Worm (Caenorhabditis elegans) whole organism, L4 larva: Measurements from ENCODE around the gene nhr-87.

Experiments used
- F37D6.2 ChIP-seq: sonication (generic microtip); optimal IDR thresholded peaks from 2 replicates; lab custom pipeline; 2016; ENCODE audit warnings: mild to moderate bottlenecking, missing genetic modification characterization, missing compliant biosample characterization
- F49E8.2 ChIP-seq: sonication (generic microtip); optimal IDR thresholded peaks from 2 replicates; lab custom pipeline; 2016; ENCODE audit warnings: missing compliant biosample characterization, mild to moderate bottlenecking, missing genetic modification characterization, borderline replicate concordance
- Y5F2A.4 ChIP-seq: fragments of 200-800 bp; sonication (Bioruptor generic); optimal IDR thresholded peaks from 2 replicates; lab custom pipeline; 2018; ENCODE audit warnings: mild to moderate bottlenecking, missing genetic modification characterization, missing compliant biosample characterization
- Y75B8A.6 ChIP-seq: fragments of 200-800 bp; sonication (Bioruptor generic); IDR thresholded peaks from 2 replicates; pipeline ENCODE4 v1.3.6; 2022; ENCODE audit warnings: missing genetic modification reagents, missing genetic modification characterization, missing compliant biosample characterization
- ama-1 ChIP-seq: fragments of 150-350 bp; optimal IDR thresholded peaks from 2 replicates; lab custom pipeline; 2014; ENCODE audit warnings: inconsistent platforms, mixed read lengths
- arid-1 ChIP-seq: fragments of 200-800 bp; sonication (Bioruptor generic); conservative IDR thresholded peaks from 2 replicates; pipeline ENCODE4 v1.3.6; 2022; ENCODE audit warnings: missing genetic modification reagents, missing genetic modification characterization, missing compliant biosample characterization
- ceh-62 ChIP-seq: sonication (generic microtip); optimal IDR thresholded peaks from 2 replicates; lab custom pipeline; 2017; ENCODE audit warnings: missing biosample characterization, missing genetic modification characterization
- cey-2 ChIP-seq: sonication (generic microtip); optimal IDR thresholded peaks from 3 replicates; lab custom pipeline; 2017; ENCODE audit warnings: missing genetic modification characterization, mild to moderate bottlenecking, missing compliant biosample characterization, antibody characterized with exemption, borderline replicate concordance; ENCODE audit not compliant: insufficient read depth
- ctbp-1 ChIP-seq: fragments of 200-800 bp; sonication (Bioruptor generic); IDR thresholded peaks from 2 replicates; pipeline ENCODE4 v1.3.6; 2022; ENCODE audit warnings: missing genetic modification reagents, missing genetic modification characterization, missing compliant biosample characterization
- daf-12 ChIP-seq: fragments of 150-350 bp; optimal IDR thresholded peaks from 2 replicates; lab custom pipeline; 2014; ENCODE audit warnings: missing biosample characterization, missing genetic modification reagents, missing genetic modification characterization
- daf-8 ChIP-seq: fragments of 200-800 bp; sonication (Bioruptor generic); IDR thresholded peaks from 2 replicates; pipeline ENCODE4 v1.3.6; 2022; ENCODE audit warnings: missing genetic modification characterization, missing compliant biosample characterization
- dmd-8 ChIP-seq: fragments of 200-800 bp; sonication (Bioruptor generic); IDR thresholded peaks from 2 replicates; pipeline ENCODE4 v1.3.6; 2022; ENCODE audit warnings: missing genetic modification characterization, missing compliant biosample characterization
- duxl-1 ChIP-seq: sonication (generic microtip); optimal IDR thresholded peaks from 2 replicates; lab custom pipeline; 2016; ENCODE audit warnings: mild to moderate bottlenecking, missing genetic modification characterization, moderate library complexity, missing compliant biosample characterization; ENCODE audit not compliant: poor library complexity
- egl-43 ChIP-seq: fragments of 200-800 bp; sonication (Bioruptor generic); IDR thresholded peaks from 2 replicates; pipeline ENCODE4 v1.3.6; 2022; ENCODE audit warnings: missing genetic modification reagents, missing genetic modification characterization, missing compliant biosample characterization
- gei-8 ChIP-seq: fragments of 200-800 bp; sonication (Bioruptor generic); optimal IDR thresholded peaks from 2 replicates; lab custom pipeline; 2018; ENCODE audit warnings: mild to moderate bottlenecking, missing genetic modification characterization, missing compliant biosample characterization
- hlh-11 ChIP-seq: fragments of 200-800 bp; sonication (Bioruptor generic); optimal IDR thresholded peaks from 2 replicates; lab custom pipeline; 2018; ENCODE audit warnings: mild to moderate bottlenecking, missing genetic modification characterization, missing compliant biosample characterization
- hlh-30 ChIP-seq: sonication (generic microtip); optimal IDR thresholded peaks from 2 replicates; lab custom pipeline; 2017; ENCODE audit warnings: antibody characterized with exemption, mild to moderate bottlenecking, missing genetic modification characterization, missing compliant biosample characterization; ENCODE audit not compliant: insufficient read depth
- lin-1 ChIP-seq: fragments of 200-800 bp; sonication (Bioruptor generic); IDR thresholded peaks from 2 replicates; pipeline ENCODE4 v1.3.6; 2022; ENCODE audit warnings: missing genetic modification reagents, missing genetic modification characterization, missing compliant biosample characterization
- lin-13 ChIP-seq: fragments of 150-350 bp; optimal IDR thresholded peaks from 2 replicates; lab custom pipeline; 2014; ENCODE audit warnings: missing biosample characterization, missing genetic modification reagents, missing genetic modification characterization
- lin-38 ChIP-seq: fragments of 200-800 bp; sonication (Bioruptor generic); IDR thresholded peaks from 2 replicates; pipeline ENCODE4 v1.3.6; 2022; ENCODE audit warnings: missing genetic modification reagents, missing genetic modification characterization, missing compliant biosample characterization
- lin-39 ChIP-seq: fragments of 150-350 bp; optimal IDR thresholded peaks from 2 replicates; lab custom pipeline; 2014; ENCODE audit warnings: missing biosample characterization, missing genetic modification reagents, missing genetic modification characterization
- lsy-2 ChIP-seq, 2 experiments: fragments of 150-350 bp in 1 of 2; sonication (generic microtip) in 1 of 2; optimal IDR thresholded peaks; 2 replicates each; lab custom pipeline; 2014 to 2017; ENCODE audit warnings: missing biosample characterization in 2 of 2, missing genetic modification characterization in 2 of 2
- madf-9 ChIP-seq: fragments of 200-800 bp; sonication (Bioruptor generic); conservative IDR thresholded peaks from 2 replicates; pipeline ENCODE4 v1.3.6; 2022; ENCODE audit warnings: missing genetic modification reagents, missing genetic modification characterization, missing compliant biosample characterization
- mdl-1 ChIP-seq, 2 experiments: fragments of 150-350 bp in 1 of 2; sonication (generic microtip) in 1 of 2; optimal IDR thresholded peaks; 2 replicates each; lab custom pipeline; 2014 to 2017; ENCODE audit warnings: missing biosample characterization in 2 of 2, missing genetic modification characterization in 2 of 2
- mdt-29 ChIP-seq: fragments of 200-800 bp; sonication (Bioruptor generic); IDR thresholded peaks from 2 replicates; pipeline ENCODE4 v1.3.6; 2022; ENCODE audit warnings: missing genetic modification reagents, missing genetic modification characterization, missing compliant biosample characterization
- mep-1 ChIP-seq: fragments of 150-350 bp; sonication (generic microtip); optimal IDR thresholded peaks from 3 replicates; lab custom pipeline; 2014; ENCODE audit warnings: missing biosample characterization, missing genetic modification characterization
- mes-2 ChIP-seq: sonication (generic microtip); optimal IDR thresholded peaks from 2 replicates; lab custom pipeline; 2016; ENCODE audit warnings: missing genotype, mild to moderate bottlenecking, missing genetic modification characterization, missing compliant biosample characterization; ENCODE audit not compliant: poor library complexity, severe bottlenecking
- nhr-10 ChIP-seq: fragments of 150-350 bp; optimal IDR thresholded peaks from 2 replicates; lab custom pipeline; 2014; ENCODE audit warnings: missing biosample characterization, missing genetic modification characterization
- nhr-102 ChIP-seq: sonication (generic microtip); optimal IDR thresholded peaks from 2 replicates; lab custom pipeline; 2016; ENCODE audit warnings: mild to moderate bottlenecking, missing genetic modification characterization, moderate library complexity, missing compliant biosample characterization
- nhr-11 ChIP-seq: fragments of 150-350 bp; optimal IDR thresholded peaks from 2 replicates; lab custom pipeline; 2014; ENCODE audit warnings: missing biosample characterization, missing genetic modification characterization
- nhr-237 ChIP-seq: sonication (generic microtip); optimal IDR thresholded peaks from 2 replicates; lab custom pipeline; 2017; ENCODE audit warnings: missing biosample characterization, missing genetic modification characterization
- nhr-25 ChIP-seq: sonication (generic microtip); optimal IDR thresholded peaks from 2 replicates; lab custom pipeline; 2017; ENCODE audit warnings: missing genetic modification characterization, mild to moderate bottlenecking, missing compliant biosample characterization, antibody characterized with exemption, moderate library complexity, borderline replicate concordance; ENCODE audit not compliant: insufficient read depth
- nhr-28 ChIP-seq: fragments of 150-350 bp; optimal IDR thresholded peaks from 2 replicates; lab custom pipeline; 2014; ENCODE audit warnings: missing biosample characterization, missing genetic modification characterization
- nhr-48 ChIP-seq: sonication (generic microtip); optimal IDR thresholded peaks from 2 replicates; lab custom pipeline; 2016; ENCODE audit warnings: mild to moderate bottlenecking, missing genetic modification characterization, missing compliant biosample characterization
- nhr-6 ChIP-seq: fragments of 150-350 bp; optimal IDR thresholded peaks from 2 replicates; lab custom pipeline; 2014; ENCODE audit warnings: missing biosample characterization, missing genetic modification characterization
- sdz-12 ChIP-seq: fragments of 200-800 bp; sonication (Bioruptor generic); optimal IDR thresholded peaks from 2 replicates; lab custom pipeline; 2018; ENCODE audit warnings: mild to moderate bottlenecking, missing genetic modification characterization, missing compliant biosample characterization
- skn-1 ChIP-seq: fragments of 150-350 bp; optimal IDR thresholded peaks from 2 replicates; lab custom pipeline; 2014; ENCODE audit warnings: missing biosample characterization, missing genetic modification characterization
- snpc-1.2 ChIP-seq: fragments of 200-800 bp; sonication (Bioruptor generic); IDR thresholded peaks from 2 replicates; pipeline ENCODE4 v1.3.6; 2022; ENCODE audit warnings: missing genetic modification reagents, missing genetic modification characterization, missing compliant biosample characterization
- spr-1 ChIP-seq: sonication (generic microtip); optimal IDR thresholded peaks from 2 replicates; lab custom pipeline; 2016; ENCODE audit warnings: mild to moderate bottlenecking, missing genetic modification characterization, missing compliant biosample characterization
- tag-97 ChIP-seq: fragments of 200-800 bp; sonication (Bioruptor generic); IDR thresholded peaks from 2 replicates; pipeline ENCODE4 v1.3.6; 2022; ENCODE audit warnings: missing genetic modification characterization, missing compliant biosample characterization
- unc-130 ChIP-seq: sonication (generic microtip); optimal IDR thresholded peaks from 2 replicates; lab custom pipeline; 2016; ENCODE audit warnings: missing genetic modification reagents, missing genetic modification characterization, missing compliant biosample characterization
- unc-62 ChIP-seq, 3 experiments: fragments of 150-350 bp in 1 of 3; sonication (generic microtip); optimal IDR thresholded peaks in 2 of 3; peaks in 1 of 3; 1 replicate in 1 of 3; 2 replicates in 2 of 3; lab custom pipeline; 2014 to 2017; ENCODE audit warnings: missing biosample characterization in 3 of 3, missing genetic modification characterization in 3 of 3, missing genetic modification reagents in 3 of 3, missing genotype in 1 of 3
- vab-7 ChIP-seq: fragments of 200-800 bp; sonication (Bioruptor generic); IDR thresholded peaks from 2 replicates; pipeline ENCODE4 v1.3.6; 2022; ENCODE audit warnings: missing genetic modification reagents, missing genetic modification characterization, missing compliant biosample characterization
- zfp-2 ChIP-seq: sonication (generic microtip); optimal IDR thresholded peaks from 2 replicates; lab custom pipeline; 2016; ENCODE audit warnings: mild to moderate bottlenecking, missing genetic modification characterization, missing compliant biosample characterization
- zfp-3 ChIP-seq: fragments of 200-800 bp; sonication (Bioruptor generic); conservative IDR thresholded peaks from 2 replicates; pipeline ENCODE4 v1.3.6; 2022; ENCODE audit warnings: missing genetic modification reagents, missing genetic modification characterization, missing compliant biosample characterization
- zip-11 ChIP-seq: fragments of 200-800 bp; sonication (Bioruptor generic); IDR thresholded peaks from 2 replicates; pipeline ENCODE4 v1.3.6; 2022; ENCODE audit warnings: missing genetic modification characterization, missing compliant biosample characterization
- zip-2 ChIP-seq: fragments of 150-350 bp; optimal IDR thresholded peaks from 2 replicates; lab custom pipeline; 2014; ENCODE audit warnings: missing biosample characterization, missing genetic modification characterization
- ztf-11 ChIP-seq: fragments of 150-350 bp; optimal IDR thresholded peaks from 2 replicates; lab custom pipeline; 2014; ENCODE audit warnings: missing biosample characterization, missing genetic modification characterization
- ztf-7 ChIP-seq: fragments of 150-350 bp; optimal IDR thresholded peaks from 2 replicates; lab custom pipeline; 2014; ENCODE audit warnings: missing biosample characterization, missing genetic modification characterization

The nhr-87 gene

DNA sequence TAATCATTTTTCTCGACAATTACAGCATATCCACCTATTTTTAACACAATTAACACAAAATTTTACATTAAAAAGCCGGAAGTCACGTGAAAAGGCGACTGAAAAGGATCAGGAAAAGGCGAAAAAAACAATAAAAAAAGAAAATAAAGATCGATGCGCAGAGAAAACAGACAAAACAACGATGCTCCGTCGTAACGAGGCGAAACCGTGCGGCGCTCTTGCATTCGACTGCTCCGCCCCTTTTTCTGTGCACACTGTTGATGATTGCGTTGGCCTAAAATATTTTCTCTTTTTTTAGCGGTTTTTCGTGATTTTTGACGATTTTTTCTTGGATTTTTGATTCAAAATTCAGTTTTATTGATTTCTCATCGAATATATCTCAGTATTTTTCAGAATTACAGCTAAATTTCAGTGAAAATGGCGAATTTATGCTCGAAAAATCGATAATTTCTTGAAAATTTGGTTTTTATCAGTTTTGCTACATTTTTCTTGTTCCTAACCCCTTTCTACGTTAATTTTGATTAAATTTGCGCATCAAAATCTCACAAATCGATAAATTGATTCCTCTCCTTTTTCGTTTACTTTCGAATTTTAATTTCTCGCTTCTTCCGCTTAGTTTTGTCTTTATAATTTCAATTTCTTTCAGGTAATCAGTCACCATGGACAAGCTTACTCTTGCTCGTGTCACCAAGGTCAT lies 35.4 kb downstream of the nhr-87 start, which contains the start of gene rps-28 (continued):
- TF ChIP-seq zfp-2 (tag; lab: Kevin White, UChicago) (peak; percentile 74), arid-1 (peak; percentile 90), lsy-2 (tag; optimal IDR thresholded peaks at IDR 0.05; lab: Kevin White, UChicago) (peak; percentile 87 to 96), unc-62 (GFP tag; optimal IDR thresholded peaks at IDR 0.05 in 1 of 2; lab: Kevin White, UChicago) (peak in 1 of 2 experiments; percentile 92), unc-62 (tag; optimal IDR thresholded peaks at IDR 0.05; lab: Kevin White, UChicago) (no peak), Y75B8A.6 (no peak), hlh-30 (tag; lab: Kevin White, UChicago) (peak; percentile 94), nhr-237 (tag; lab: Kevin White, UChicago) (peak; percentile 48), lin-39 (tag; lab: Kevin White, UChicago) (peak; percentile 19), ztf-7 (peak; percentile 84), tag-97 (no peak), zip-2 (tag; lab: Kevin White, UChicago) (peak; percentile 57), zip-11 (GFP tag; lab: Robert Waterston, UW) (no peak), F49E8.2 (tag; lab: Kevin White, UChicago) (peak; percentile 89), nhr-102 (peak; percentile 87), mep-1 (peak; percentile 98), ctbp-1 (GFP tag; lab: Robert Waterston, UW) (peak; percentile 78), hlh-11 (tag; lab: Kevin White, UChicago) (peak; percentile 95), snpc-1.2 (peak; percentile 81), nhr-11 (peak; percentile 94), F37D6.2 (tag; lab: Kevin White, UChicago) (peak; percentile 89), ama-1 (lab: Kevin White, UChicago) (peak; percentile 84), zfp-3 (GFP tag; lab: Robert Waterston, UW) (peak; percentile 88), vab-7 (GFP tag; lab: Robert Waterston, UW) (peak; percentile 96), Y5F2A.4 (GFP tag; lab: Kevin White, UChicago) (peak; percentile 28), duxl-1 (tag; lab: Kevin White, UChicago) (peak; percentile 90), nhr-25 (tag; lab: Kevin White, UChicago) (peak; percentile 96), skn-1 (no peak), ceh-62 (tag; lab: Kevin White, UChicago) (no peak), mdt-29 (GFP tag; lab: Robert Waterston, UW) (peak; percentile 65; the same call in 1 of the 2 replicates), madf-9 (GFP tag; lab: Robert Waterston, UW) (peak; percentile 92), unc-130 (GFP tag; lab: Kevin White, UChicago) (peak; percentile 97), nhr-6 (tag; lab: Kevin White, UChicago) (peak; percentile 90), sdz-12 (GFP tag; lab: Kevin White, UChicago) (no peak), daf-8 (GFP tag; lab: Robert Waterston, UW) (no peak), lin-1 (GFP tag; lab: Robert Waterston, UW) (peak; percentile 90), egl-43 (GFP tag; lab: Robert Waterston, UW) (peak; percentile 90), cey-2 (tag; lab: Kevin White, UChicago) (no peak), nhr-10 (tag; lab: Kevin White, UChicago) (peak; percentile 37), nhr-28 (tag; lab: Kevin White, UChicago) (peak; percentile 95), nhr-48 (tag; lab: Kevin White, UChicago) (peak; percentile 63), daf-12 (no peak), mdl-1 (tag; optimal IDR thresholded peaks at IDR 0.05; lab: Kevin White, UChicago) (peak in 1 of 2 experiments; percentile 80), lin-13 (GFP tag; lab: Kevin White, UChicago) (peak; percentile 97), dmd-8 (0 out of 2 replicates have a peak, but pooled peaks have one; percentile 17), gei-8 (GFP tag; lab: Kevin White, UChicago) (no peak), ztf-11 (tag; lab: Kevin White, UChicago) (no peak), mes-2 (tag; lab: Kevin White, UChicago) (peak; percentile 97), lin-38 (GFP tag; lab: Robert Waterston, UW) (peak; percentile 93), spr-1 (tag; lab: Kevin White, UChicago) (peak; percentile 90)
